Worm (Caenorhabditis elegans): ENCODE measurements around the gene R09E10.2.
A peak's percentile ranks its signal among the peaks of the same experiment; 100 is the strongest.

DNA sequence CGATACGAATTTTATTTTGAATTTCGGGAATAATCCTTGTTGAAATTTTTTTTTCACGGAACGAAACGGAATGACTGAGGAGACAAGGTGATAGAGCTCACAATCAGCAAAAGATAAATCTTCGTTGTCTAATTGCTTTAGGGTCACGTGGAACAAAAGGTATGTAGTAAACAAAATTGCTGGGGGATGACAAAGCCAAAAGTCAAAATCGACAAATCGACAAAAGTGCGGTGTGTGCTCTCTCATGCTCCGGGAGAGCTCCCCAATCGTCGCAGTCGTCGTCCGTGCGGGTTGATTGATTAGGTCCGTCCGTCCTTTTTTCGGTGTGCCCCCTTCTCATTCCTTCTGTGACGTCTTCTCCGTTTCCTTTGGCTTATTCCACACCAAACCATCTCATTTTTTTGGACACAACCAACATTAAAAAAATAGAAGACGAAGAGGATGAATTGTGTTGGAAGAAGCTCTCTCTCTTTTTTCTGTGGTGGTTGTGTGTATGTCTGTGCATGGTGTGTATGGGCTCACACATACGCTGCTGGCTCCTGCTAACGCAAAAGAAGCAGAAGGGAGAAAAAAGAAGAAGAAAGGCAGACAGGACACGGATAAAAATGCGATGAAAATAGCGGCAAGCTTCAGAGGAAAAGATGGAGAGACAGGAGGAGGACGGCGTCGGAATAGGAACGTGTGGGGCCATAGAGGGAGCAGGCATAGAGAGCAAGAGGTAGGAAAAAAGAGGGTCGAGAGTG lies 23.7 kb upstream of the R09E10.2 start:
- TF ChIP-seq chd-7 (tag; optimal IDR thresholded peaks at IDR 0.05) (no peak), snpc-4 (GFP tag; optimal IDR thresholded peaks at IDR 0.05) (no peak), snpc-4 (tag; optimal IDR thresholded peaks at IDR 0.05) (peak in 2 of 4 experiments; percentile 7 to 18), efl-1 (GFP tag; optimal IDR thresholded peaks at IDR 0.05) (no peak), nhr-120 (GFP tag; IDR thresholded peaks at IDR 0.05) (no peak)

Measured in whole organism, young adult.